Fruit fly (Drosophila melanogaster) whole organism, embryonic: Measurements from ENCODE around the gene yps.
A peak's percentile ranks its signal among the peaks of the same experiment; 100 is the strongest.

ENCODE experiments used
- Adf1 ChIP-seq: fragments of 200-800 bp; sonication (Bioruptor generic); IDR thresholded peaks from 2 replicates; pipeline ENCODE4 v1.3.6; 2022; ENCODE audit warnings: missing biosample characterization, missing genetic modification characterization
- Antp ChIP-seq: fragments of 200-800 bp; sonication (Bioruptor generic); optimal IDR thresholded peaks from 3 replicates; lab custom pipeline; 2016; ENCODE audit warnings: missing biosample characterization, missing genetic modification characterization
- BEAF-32 ChIP-seq: fragments of 200-800 bp; sonication (Bioruptor generic); optimal IDR thresholded peaks from 3 replicates; lab custom pipeline; 2017; ENCODE audit warnings: missing biosample characterization, missing genetic modification characterization, mild to moderate bottlenecking, moderate library complexity, missing genetic modification reagents
- BtbVII ChIP-seq: fragments of 200-800 bp; sonication (Bioruptor generic); optimal IDR thresholded peaks from 3 replicates; lab custom pipeline; 2017; ENCODE audit warnings: missing biosample characterization, mild to moderate bottlenecking, missing genetic modification characterization
- Bteb2 ChIP-seq: fragments of 200-800 bp; sonication (Bioruptor generic); optimal IDR thresholded peaks from 2 replicates; lab custom pipeline; 2016; ENCODE audit warnings: missing biosample characterization, missing genetic modification characterization
- CG10431 ChIP-seq: fragments of 200-800 bp; sonication (Bioruptor generic); optimal IDR thresholded peaks from 3 replicates; lab custom pipeline; 2018; ENCODE audit warnings: missing biosample characterization, mild to moderate bottlenecking, missing genetic modification characterization
- CG10654 ChIP-seq: fragments of 200-800 bp; sonication (Bioruptor generic); optimal IDR thresholded peaks from 2 replicates; lab custom pipeline; 2016; ENCODE audit warnings: missing biosample characterization, missing genetic modification characterization
- CG12071 ChIP-seq: fragments of 200-800 bp; sonication (Bioruptor generic); optimal IDR thresholded peaks from 3 replicates; lab custom pipeline; 2018; ENCODE audit warnings: missing biosample characterization, mild to moderate bottlenecking, missing genetic modification characterization
- CG15479 ChIP-seq: fragments of 200-800 bp; sonication (Bioruptor generic); optimal IDR thresholded peaks from 3 replicates; lab custom pipeline; 2019; ENCODE audit warnings: missing biosample characterization, mild to moderate bottlenecking, missing genetic modification characterization, moderate library complexity
- CG15601 ChIP-seq: fragments of 200-800 bp; sonication (Bioruptor generic); optimal IDR thresholded peaks from 3 replicates; lab custom pipeline; 2019; ENCODE audit warnings: missing biosample characterization, mild to moderate bottlenecking, missing genetic modification characterization, moderate library complexity
- CG17612 ChIP-seq: fragments of 200-800 bp; sonication (Bioruptor generic); IDR thresholded peaks from 2 replicates; pipeline ENCODE4 v1.3.6; 2022; ENCODE audit warnings: missing biosample characterization, missing genetic modification characterization
- CG17802 ChIP-seq: fragments of 200-800 bp; sonication (Bioruptor generic); optimal IDR thresholded peaks from 2 replicates; lab custom pipeline; 2018; ENCODE audit warnings: missing biosample characterization, mild to moderate bottlenecking, missing genetic modification characterization, moderate library complexity
- CG17829 ChIP-seq: fragments of 200-800 bp; optimal IDR thresholded peaks from 2 replicates; lab custom pipeline; 2019; ENCODE audit warnings: missing biosample characterization, mild to moderate bottlenecking, missing genetic modification characterization, moderate library complexity
- CG2199 ChIP-seq: fragments of 200-800 bp; sonication (Bioruptor generic); IDR thresholded peaks from 3 replicates; pipeline ENCODE4 v1.3.6; 2022; ENCODE audit warnings: missing biosample characterization, missing genetic modification characterization
- CG31224 ChIP-seq: fragments of 200-800 bp; sonication (Bioruptor generic); IDR thresholded peaks from 2 replicates; pipeline ENCODE4 v1.3.6; 2022; ENCODE audit warnings: missing biosample characterization, missing genetic modification characterization
- CG31441 ChIP-seq: fragments of 200-800 bp; sonication (Bioruptor generic); IDR thresholded peaks from 2 replicates; pipeline ENCODE4 v1.3.6; 2022; ENCODE audit warnings: missing biosample characterization, missing genetic modification characterization
- CG32767 ChIP-seq: fragments of 200-800 bp; sonication (Bioruptor generic); IDR thresholded peaks from 2 replicates; pipeline ENCODE4 v1.3.6; 2022; ENCODE audit warnings: missing biosample characterization, missing genetic modification characterization
- CG43689 ChIP-seq: fragments of 200-800 bp; sonication (Bioruptor generic); IDR thresholded peaks from 2 replicates; pipeline ENCODE4 v1.3.6; 2022; ENCODE audit warnings: missing biosample characterization, missing genetic modification characterization
- CG6854 ChIP-seq: fragments of 200-800 bp; sonication (Bioruptor generic); optimal IDR thresholded peaks from 3 replicates; lab custom pipeline; 2017; ENCODE audit warnings: missing biosample characterization, mild to moderate bottlenecking, missing genetic modification characterization
- CG7372 ChIP-seq: fragments of 200-800 bp; sonication (Bioruptor generic); IDR thresholded peaks from 2 replicates; pipeline ENCODE4 v1.3.6; 2022; ENCODE audit warnings: missing biosample characterization, missing genetic modification characterization
- CG8388 ChIP-seq: fragments of 200-800 bp; sonication (Bioruptor generic); optimal IDR thresholded peaks from 2 replicates; lab custom pipeline; 2019; ENCODE audit warnings: missing biosample characterization, mild to moderate bottlenecking, missing genetic modification characterization, moderate library complexity
- CG9609 ChIP-seq: fragments of 200-800 bp; sonication (Bioruptor generic); optimal IDR thresholded peaks from 3 replicates; lab custom pipeline; 2016; ENCODE audit warnings: missing biosample characterization, missing genetic modification characterization
- CG9727 ChIP-seq: fragments of 200-800 bp; sonication (Bioruptor generic); optimal IDR thresholded peaks from 3 replicates; lab custom pipeline; 2017; ENCODE audit warnings: missing biosample characterization, mild to moderate bottlenecking, missing genetic modification characterization
- CHES-1-like ChIP-seq: fragments of 200-800 bp; sonication (Bioruptor generic); optimal IDR thresholded peaks from 2 replicates; lab custom pipeline; 2016; ENCODE audit warnings: missing biosample characterization, missing genetic modification characterization
- Dad ChIP-seq: fragments of 200-800 bp; sonication (Bioruptor generic); optimal IDR thresholded peaks from 3 replicates; lab custom pipeline; 2016; ENCODE audit warnings: missing biosample characterization, missing genetic modification characterization
- Dll ChIP-seq: fragments of 200-800 bp; sonication (Bioruptor generic); IDR thresholded peaks from 4 replicates; pipeline ENCODE4 v1.3.6; 2022; ENCODE audit warnings: missing biosample characterization, missing genetic modification characterization; ENCODE audit not compliant: partially characterized antibody
- Hand ChIP-seq: fragments of 200-800 bp; sonication (Bioruptor generic); optimal IDR thresholded peaks from 2 replicates; lab custom pipeline; 2017; ENCODE audit warnings: mild to moderate bottlenecking, missing biosample characterization, missing genetic modification reagents, missing genetic modification characterization
- HmgZ ChIP-seq: fragments of 200-800 bp; sonication (Bioruptor generic); optimal IDR thresholded peaks from 2 replicates; lab custom pipeline; 2018; ENCODE audit warnings: missing biosample characterization, mild to moderate bottlenecking, missing genetic modification characterization
- Hmr ChIP-seq: fragments of 200-800 bp; sonication (Bioruptor generic); optimal IDR thresholded peaks from 3 replicates; lab custom pipeline; 2017; ENCODE audit warnings: mild to moderate bottlenecking, missing biosample characterization, missing genetic modification reagents, missing genetic modification characterization
- Hr3 ChIP-seq: fragments of 200-800 bp; sonication (Bioruptor generic); optimal IDR thresholded peaks from 3 replicates; lab custom pipeline; 2016; ENCODE audit warnings: missing biosample characterization, missing genetic modification characterization
- Sin3A ChIP-seq: fragments of >200 bp; optimal IDR thresholded peaks from 2 replicates; lab custom pipeline; 2018
- br ChIP-seq: fragments of >200 bp; optimal IDR thresholded peaks from 2 replicates; lab custom pipeline; 2017
- bsh ChIP-seq, 2 experiments: fragments of 200-800 bp; sonication (Bioruptor generic); optimal IDR thresholded peaks; 2 replicates each; lab custom pipeline; 2017 to 2018; ENCODE audit warnings: mild to moderate bottlenecking in 2 of 2, missing biosample characterization in 2 of 2, missing genetic modification characterization in 2 of 2, moderate library complexity in 1 of 2
- crc ChIP-seq: fragments of 200-800 bp; sonication (Bioruptor generic); optimal IDR thresholded peaks from 2 replicates; lab custom pipeline; 2016; ENCODE audit warnings: missing biosample characterization, missing genetic modification characterization
- dpn ChIP-seq, 2 experiments: fragments of 200-800 bp; sonication (Bioruptor generic); optimal IDR thresholded peaks; 3 replicates each; lab custom pipeline; 2016; ENCODE audit warnings: missing biosample characterization in 2 of 2, missing genetic modification characterization in 2 of 2
- fd64A ChIP-seq: fragments of 200-800 bp; sonication (Bioruptor generic); optimal IDR thresholded peaks from 3 replicates; lab custom pipeline; 2018; ENCODE audit warnings: missing biosample characterization, mild to moderate bottlenecking, missing genetic modification characterization
- gsb ChIP-seq: fragments of 200-800 bp; sonication (Bioruptor generic); IDR thresholded peaks from 2 replicates; pipeline ENCODE4 v1.3.6; 2022; ENCODE audit warnings: missing biosample characterization, missing genetic modification characterization
- lola ChIP-seq, 3 experiments: fragments of >200 bp in 2 of 3; fragments of 200-800 bp in 1 of 3; sonication (Bioruptor generic) in 1 of 3; optimal IDR thresholded peaks; 2 replicates each; lab custom pipeline; 2017 to 2019; ENCODE audit warnings: missing biosample characterization in 3 of 3, missing genetic modification characterization in 3 of 3, mild to moderate bottlenecking in 1 of 3, moderate library complexity in 1 of 3
- nerfin-1 ChIP-seq: fragments of 200-800 bp; sonication (Bioruptor generic); optimal IDR thresholded peaks from 3 replicates; lab custom pipeline; 2019; ENCODE audit warnings: missing biosample characterization, mild to moderate bottlenecking, missing genetic modification characterization, moderate library complexity
- oc ChIP-seq: fragments of 200-800 bp; sonication (Bioruptor generic); optimal IDR thresholded peaks from 2 replicates; lab custom pipeline; 2018; ENCODE audit warnings: missing biosample characterization, mild to moderate bottlenecking, missing genetic modification characterization, moderate library complexity
- otp ChIP-seq: fragments of 200-800 bp; sonication (Bioruptor generic); IDR thresholded peaks from 3 replicates; pipeline ENCODE4, ENCODE4 v1.3.6; 2022; ENCODE audit warnings: missing biosample characterization, missing genetic modification characterization
- pb ChIP-seq: fragments of 200-800 bp; sonication (Bioruptor generic); optimal IDR thresholded peaks from 3 replicates; lab custom pipeline; 2016; ENCODE audit warnings: missing biosample characterization, missing genetic modification characterization
- peb ChIP-seq: fragments of 200-800 bp; sonication (Bioruptor generic); IDR thresholded peaks from 2 replicates; pipeline ENCODE4 v1.3.6; 2022; ENCODE audit warnings: missing biosample characterization, missing genetic modification characterization
- shn ChIP-seq: fragments of 200-800 bp; sonication (Bioruptor generic); optimal IDR thresholded peaks from 3 replicates; lab custom pipeline; 2016; ENCODE audit warnings: missing biosample characterization, missing genetic modification characterization
- slbo ChIP-seq: fragments of 200-800 bp; sonication (Bioruptor generic); IDR thresholded peaks from 2 replicates; pipeline ENCODE4 v1.3.6; 2022; ENCODE audit warnings: missing biosample characterization, missing genetic modification characterization
- sob ChIP-seq: fragments of 200-800 bp; sonication (Bioruptor generic); IDR thresholded peaks from 2 replicates; pipeline ENCODE4 v1.3.6; 2022; ENCODE audit warnings: missing biosample characterization, missing genetic modification characterization
- ssp ChIP-seq: fragments of 200-800 bp; sonication (Bioruptor generic); IDR thresholded peaks from 2 replicates; pipeline ENCODE4 v1.3.6; 2022; ENCODE audit warnings: missing biosample characterization, missing genetic modification characterization
- unc-4 ChIP-seq: fragments of 200-800 bp; sonication (Bioruptor generic); IDR thresholded peaks from 2 replicates; pipeline ENCODE4 v1.3.6; 2022; ENCODE audit warnings: missing biosample characterization, missing genetic modification characterization; ENCODE audit not compliant: partially characterized antibody
- wek ChIP-seq: fragments of 200-800 bp; sonication (Bioruptor generic); optimal IDR thresholded peaks from 3 replicates; lab custom pipeline; 2018; ENCODE audit warnings: missing biosample characterization, mild to moderate bottlenecking, missing genetic modification characterization, moderate library complexity
- zf30C ChIP-seq: fragments of 200-800 bp; sonication (Bioruptor generic); optimal IDR thresholded peaks from 3 replicates; lab custom pipeline; 2018; ENCODE audit warnings: missing biosample characterization, mild to moderate bottlenecking, missing genetic modification characterization

yps gene

dm6 chr3L:12115966-12116735 lies 8.8 kb downstream of the yps start, which contains the start of gene vers (continued):
- TF ChIP-seq unc-4 (peak; percentile 98), CG31224 (GFP tag; lab: Robert Waterston, UW) (no peak), Antp (GFP tag; lab: Kevin White, UChicago) (no peak), wek (GFP tag; lab: Kevin White, UChicago) (no peak), zf30C (no peak), CHES-1-like (GFP tag; lab: Kevin White, UChicago) (peak; percentile 59), otp (GFP tag; lab: Robert Waterston, UW) (no peak; the same call in 2 of the 3 replicates), br (lab: Kevin White, UChicago) (no peak), fd64A (no peak), ssp (GFP tag; lab: Robert Waterston, UW) (no peak), Adf1 (GFP tag; lab: Robert Waterston, UW) (no peak; the same call in 1 of the 2 replicates), peb (no peak), CG2199 (GFP tag; lab: Robert Waterston, UW) (no peak), Hr3 (no peak), sob (GFP tag; lab: Robert Waterston, UW) (peak; percentile 56), shn (no peak), CG43689 (GFP tag; lab: Robert Waterston, UW) (no peak), Hand (no peak), CG9609 (GFP tag; lab: Kevin White, UChicago) (no peak), Dad (GFP tag; lab: Kevin White, UChicago) (no peak), gsb (GFP tag; lab: Robert Waterston, UW) (no peak), lola (GFP tag; optimal IDR thresholded peaks at IDR 0.05; lab: Kevin White, UChicago) (no peak), BtbVII (GFP tag; lab: Kevin White, UChicago) (no peak), CG10431 (GFP tag; lab: Kevin White, UChicago) (no peak), CG6854 (no peak), Sin3A (peak; percentile 13), BEAF-32 (peak; percentile 93), Dll (GFP tag; lab: Robert Waterston, UW) (peak; percentile 95), slbo (GFP tag; lab: Robert Waterston, UW) (peak; percentile 58), CG12071 (GFP tag; lab: Kevin White, UChicago) (no peak), Hmr (GFP tag; lab: Kevin White, UChicago) (no peak), CG32767 (GFP tag; lab: Robert Waterston, UW) (no peak), CG10654 (GFP tag; lab: Kevin White, UChicago) (no peak), CG31441 (no peak), HmgZ (tag; lab: Kevin White, UChicago) (peak; percentile 43), dpn (GFP tag; optimal IDR thresholded peaks at IDR 0.05; lab: Kevin White, UChicago) (peak in 1 of 2 experiments; percentile 30), CG17612 (GFP tag; lab: Robert Waterston, UW) (no peak), bsh (GFP tag; optimal IDR thresholded peaks at IDR 0.05; lab: Kevin White, UChicago) (no peak), CG8388 (GFP tag; lab: Kevin White, UChicago) (peak; percentile 23), pb (GFP tag; lab: Kevin White, UChicago) (no peak), oc (tag; lab: Kevin White, UChicago) (no peak), CG15479 (GFP tag; lab: Kevin White, UChicago) (no peak), nerfin-1 (tag; lab: Kevin White, UChicago) (no peak), crc (GFP tag; lab: Kevin White, UChicago) (no peak), CG9727 (GFP tag; lab: Kevin White, UChicago) (no peak), Bteb2 (no peak), CG17802 (no peak), CG17829 (tag; lab: Kevin White, UChicago) (peak; percentile 42), CG15601 (tag; lab: Kevin White, UChicago) (no peak), CG7372 (GFP tag; lab: Robert Waterston, UW) (no peak)
